Worm (Caenorhabditis elegans) whole organism, late embryonic: Measurements from ENCODE around the gene tag-120.

Experiments used
- C08G9.2 ChIP-seq: sonication (generic microtip); optimal IDR thresholded peaks from 2 replicates; lab custom pipeline; 2016; ENCODE audit warnings: mild to moderate bottlenecking, missing genetic modification characterization, moderate library complexity, missing compliant biosample characterization
- C38D4.7 ChIP-seq: fragments of 200-800 bp; sonication (Bioruptor generic); optimal IDR thresholded peaks from 2 replicates; lab custom pipeline; 2018; ENCODE audit warnings: mild to moderate bottlenecking, missing genetic modification characterization, moderate library complexity, missing compliant biosample characterization
- K09A11.1 ChIP-seq: sonication (generic microtip); optimal IDR thresholded peaks from 2 replicates; lab custom pipeline; 2017; ENCODE audit warnings: antibody characterized with exemption, mild to moderate bottlenecking, missing genetic modification characterization, missing compliant biosample characterization; ENCODE audit not compliant: insufficient read depth
- T23F11.4 ChIP-seq: fragments of 200-800 bp; sonication (Bioruptor generic); optimal IDR thresholded peaks from 2 replicates; lab custom pipeline; 2018; ENCODE audit warnings: mild to moderate bottlenecking, missing genetic modification characterization, missing compliant biosample characterization
- Y22D7AL.16 ChIP-seq: sonication (generic microtip); optimal IDR thresholded peaks from 2 replicates; lab custom pipeline; 2016; ENCODE audit warnings: missing genetic modification characterization, missing compliant biosample characterization
- ahr-1 ChIP-seq: sonication (generic microtip); optimal IDR thresholded peaks from 2 replicates; lab custom pipeline; 2016; ENCODE audit warnings: missing genetic modification characterization, missing compliant biosample characterization
- ama-1 ChIP-seq: fragments of 150-350 bp; optimal IDR thresholded peaks from 2 replicates; lab custom pipeline; 2014
- ceh-19 ChIP-seq: fragments of 200-800 bp; sonication (Bioruptor generic); optimal IDR thresholded peaks from 2 replicates; lab custom pipeline; 2018; ENCODE audit warnings: mild to moderate bottlenecking, missing genetic modification characterization, missing compliant biosample characterization
- ceh-22 ChIP-seq: sonication (generic microtip); optimal IDR thresholded peaks from 2 replicates; lab custom pipeline; 2017; ENCODE audit warnings: missing biosample characterization, missing genetic modification characterization
- ceh-24 ChIP-seq: sonication (generic microtip); optimal IDR thresholded peaks from 2 replicates; lab custom pipeline; 2016; ENCODE audit warnings: mild to moderate bottlenecking, missing genetic modification characterization, missing compliant biosample characterization
- ceh-30 ChIP-seq: fragments of 150-350 bp; optimal IDR thresholded peaks from 2 replicates; lab custom pipeline; 2014; ENCODE audit warnings: missing biosample characterization, missing genetic modification characterization
- ceh-45 ChIP-seq: fragments of 200-800 bp; sonication (Bioruptor generic); IDR thresholded peaks from 2 replicates; pipeline ENCODE4 v1.3.6; 2022; ENCODE audit warnings: missing genetic modification reagents, missing genetic modification characterization, missing compliant biosample characterization
- ceh-48 ChIP-seq: sonication (generic microtip); optimal IDR thresholded peaks from 2 replicates; lab custom pipeline; 2016; ENCODE audit warnings: missing genetic modification characterization, inconsistent platforms, missing compliant biosample characterization
- ceh-6 ChIP-seq: fragments of 200-800 bp; sonication (Bioruptor generic); optimal IDR thresholded peaks from 2 replicates; lab custom pipeline; 2018; ENCODE audit warnings: mild to moderate bottlenecking, missing genetic modification characterization, missing compliant biosample characterization
- ceh-9 ChIP-seq: sonication (generic microtip); optimal IDR thresholded peaks from 2 replicates; lab custom pipeline; 2016; ENCODE audit warnings: mild to moderate bottlenecking, missing genetic modification characterization, inconsistent platforms, missing compliant biosample characterization
- dmd-4 ChIP-seq: sonication (generic microtip); optimal IDR thresholded peaks from 2 replicates; lab custom pipeline; 2016; ENCODE audit warnings: borderline replicate concordance, missing genetic modification characterization, missing compliant biosample characterization
- elt-2 ChIP-seq: sonication (generic microtip); optimal IDR thresholded peaks from 2 replicates; lab custom pipeline; 2016; ENCODE audit warnings: missing genetic modification reagents, missing genetic modification characterization, missing compliant biosample characterization
- elt-4 ChIP-seq: sonication (generic microtip); optimal IDR thresholded peaks from 2 replicates; lab custom pipeline; 2016; ENCODE audit warnings: missing genetic modification characterization, missing compliant biosample characterization
- ets-4 ChIP-seq: sonication (generic microtip); optimal IDR thresholded peaks from 2 replicates; lab custom pipeline; 2016; ENCODE audit warnings: missing genetic modification characterization, missing compliant biosample characterization
- eyg-1 ChIP-seq: sonication (generic microtip); optimal IDR thresholded peaks from 2 replicates; lab custom pipeline; 2016; ENCODE audit warnings: missing genotype, missing genetic modification characterization, missing compliant biosample characterization
- fax-1 ChIP-seq: sonication (generic microtip); optimal IDR thresholded peaks from 2 replicates; lab custom pipeline; 2016; ENCODE audit warnings: missing genotype, missing genetic modification characterization, missing compliant biosample characterization
- fkh-6 ChIP-seq: sonication (generic microtip); optimal IDR thresholded peaks from 2 replicates; lab custom pipeline; 2016; ENCODE audit warnings: missing genetic modification characterization, missing compliant biosample characterization
- hlh-13 ChIP-seq: fragments of 200-800 bp; sonication (Bioruptor generic); optimal IDR thresholded peaks from 2 replicates; lab custom pipeline; 2018; ENCODE audit warnings: mild to moderate bottlenecking, missing genetic modification characterization, missing compliant biosample characterization
- hlh-30 ChIP-seq: sonication (generic microtip); optimal IDR thresholded peaks from 2 replicates; lab custom pipeline; 2017; ENCODE audit warnings: antibody characterized with exemption, missing genetic modification characterization, missing compliant biosample characterization; ENCODE audit not compliant: insufficient read depth
- hlh-6 ChIP-seq: sonication (generic microtip); optimal IDR thresholded peaks from 2 replicates; lab custom pipeline; 2016; ENCODE audit warnings: missing genotype, missing genetic modification characterization, missing compliant biosample characterization
- lin-11 ChIP-seq: fragments of 200-800 bp; sonication (Bioruptor generic); optimal IDR thresholded peaks from 2 replicates; lab custom pipeline; 2018; ENCODE audit warnings: mild to moderate bottlenecking, missing genetic modification characterization, missing compliant biosample characterization
- madf-2 ChIP-seq: sonication (generic microtip); optimal IDR thresholded peaks from 2 replicates; lab custom pipeline; 2017; ENCODE audit warnings: missing genetic modification characterization, missing compliant biosample characterization
- mec-3 ChIP-seq: sonication (generic microtip); optimal IDR thresholded peaks from 2 replicates; lab custom pipeline; 2016; ENCODE audit warnings: borderline replicate concordance, missing genetic modification characterization, missing compliant biosample characterization
- nhr-11 ChIP-seq: fragments of 150-350 bp; optimal IDR thresholded peaks from 2 replicates; lab custom pipeline; 2014; ENCODE audit warnings: missing biosample characterization, missing genetic modification characterization
- nhr-232 ChIP-seq: sonication (generic microtip); optimal IDR thresholded peaks from 2 replicates; lab custom pipeline; 2016; ENCODE audit warnings: missing genetic modification characterization, missing compliant biosample characterization
- npax-4 ChIP-seq: sonication (generic microtip); optimal IDR thresholded peaks from 2 replicates; lab custom pipeline; 2016; ENCODE audit warnings: missing genetic modification characterization, missing compliant biosample characterization
- pag-3 ChIP-seq: sonication (generic microtip); optimal IDR thresholded peaks from 2 replicates; lab custom pipeline; 2016; ENCODE audit warnings: missing compliant biosample characterization, missing genetic modification characterization, borderline replicate concordance
- pax-1 ChIP-seq: fragments of 150-350 bp; optimal IDR thresholded peaks from 2 replicates; lab custom pipeline; 2014; ENCODE audit warnings: missing biosample characterization, missing genetic modification characterization
- pha-2 ChIP-seq: sonication (generic microtip); optimal IDR thresholded peaks from 2 replicates; lab custom pipeline; 2017; ENCODE audit warnings: mild to moderate bottlenecking, missing genetic modification characterization, missing compliant biosample characterization
- pqm-1 ChIP-seq: sonication (generic microtip); optimal IDR thresholded peaks from 2 replicates; lab custom pipeline; 2016; ENCODE audit warnings: missing genetic modification characterization, missing compliant biosample characterization
- sox-4 ChIP-seq: sonication (generic microtip); optimal IDR thresholded peaks from 2 replicates; lab custom pipeline; 2017; ENCODE audit warnings: mild to moderate bottlenecking, missing genetic modification characterization, inconsistent platforms, missing compliant biosample characterization
- ttx-3 ChIP-seq: sonication (generic microtip); optimal IDR thresholded peaks from 2 replicates; lab custom pipeline; 2016; ENCODE audit warnings: missing genetic modification reagents, missing genetic modification characterization, missing compliant biosample characterization
- unc-3 ChIP-seq, 2 experiments: fragments of 200-800 bp in 1 of 2; sonication (Bioruptor generic) in 1 of 2; sonication (generic microtip) in 1 of 2; conservative IDR thresholded peaks in 1 of 2; optimal IDR thresholded peaks in 1 of 2; 2 replicates each; pipeline versions ENCODE4 v1.3.6 to Lab custom; 2016 to 2022; ENCODE audit warnings: missing compliant biosample characterization in 2 of 2, missing genetic modification characterization in 2 of 2, missing genetic modification reagents in 1 of 2
- unc-42 ChIP-seq: sonication (generic microtip); optimal IDR thresholded peaks from 2 replicates; lab custom pipeline; 2016; ENCODE audit warnings: missing genotype, missing genetic modification characterization, missing compliant biosample characterization
- unc-86 ChIP-seq: sonication (generic microtip); optimal IDR thresholded peaks from 2 replicates; lab custom pipeline; 2016; ENCODE audit warnings: missing genetic modification characterization, missing compliant biosample characterization
- zip-5 ChIP-seq: sonication (generic microtip); optimal IDR thresholded peaks from 2 replicates; lab custom pipeline; 2016; ENCODE audit warnings: missing genetic modification characterization, missing compliant biosample characterization

tag-120 gene

DNA sequence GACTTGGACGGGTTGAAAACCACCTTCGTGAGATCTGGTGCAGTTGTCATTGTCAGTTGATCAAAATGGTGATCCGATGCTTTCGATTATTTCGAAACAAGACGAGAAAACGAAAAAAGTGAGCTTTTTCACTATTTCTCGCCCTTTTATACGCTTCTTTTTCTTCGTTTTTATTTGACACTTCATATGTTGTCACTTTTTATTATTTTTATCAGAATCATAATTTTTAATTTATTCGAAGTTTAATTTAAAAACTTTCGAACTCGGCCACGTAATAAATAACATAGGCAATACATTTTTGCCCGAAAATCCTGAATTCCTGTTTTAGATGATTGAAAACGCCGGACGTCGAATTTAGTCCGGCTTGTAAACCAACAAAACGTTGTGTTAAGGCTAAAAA lies 44.8 kb upstream of the tag-120 start, which contains the start of gene F58E6.5:
Gene F58E6.5, minus strand, starts transcription at position 101 of the 400 bp plus-strand sequence.
- TF ChIP-seq hlh-30 (tag; lab: Kevin White, UChicago), result no peak
- no peak for TF ChIP-seq zip-5 (tag; lab: Kevin White, UChicago)
- no peak for TF ChIP-seq ceh-45
- no peak for TF ChIP-seq ttx-3 (tag; lab: Kevin White, UChicago)
- TF ChIP-seq ceh-48 (tag; lab: Kevin White, UChicago), result no peak
- TF ChIP-seq lin-11, result no peak
- no peak for TF ChIP-seq pag-3 (tag; lab: Kevin White, UChicago)
- TF ChIP-seq unc-3 (GFP tag; conservative IDR thresholded peaks at IDR 0.05; lab: Robert Waterston, UW), result no peak
- TF ChIP-seq unc-3 (tag; optimal IDR thresholded peaks at IDR 0.05; lab: Kevin White, UChicago), result no peak
- TF ChIP-seq unc-86 (tag; lab: Kevin White, UChicago), result no peak
- TF ChIP-seq K09A11.1 (tag; lab: Kevin White, UChicago), result no peak
- no peak for TF ChIP-seq Y22D7AL.16 (tag; lab: Kevin White, UChicago)
- TF ChIP-seq npax-4 (tag; lab: Kevin White, UChicago), result no peak
- no peak for TF ChIP-seq elt-4
- no peak for TF ChIP-seq ceh-30 (tag; lab: Kevin White, UChicago)
- TF ChIP-seq hlh-13 (GFP tag; lab: Kevin White, UChicago), result no peak
- no peak for TF ChIP-seq ceh-9 (tag; lab: Kevin White, UChicago)
- TF ChIP-seq T23F11.4 (GFP tag; lab: Kevin White, UChicago), result no peak
- TF ChIP-seq ceh-22 (tag; lab: Kevin White, UChicago), result no peak
- no peak for TF ChIP-seq ceh-6 (GFP tag; lab: Kevin White, UChicago)
- TF ChIP-seq, all 69 proteins: peak for 0

DNA sequence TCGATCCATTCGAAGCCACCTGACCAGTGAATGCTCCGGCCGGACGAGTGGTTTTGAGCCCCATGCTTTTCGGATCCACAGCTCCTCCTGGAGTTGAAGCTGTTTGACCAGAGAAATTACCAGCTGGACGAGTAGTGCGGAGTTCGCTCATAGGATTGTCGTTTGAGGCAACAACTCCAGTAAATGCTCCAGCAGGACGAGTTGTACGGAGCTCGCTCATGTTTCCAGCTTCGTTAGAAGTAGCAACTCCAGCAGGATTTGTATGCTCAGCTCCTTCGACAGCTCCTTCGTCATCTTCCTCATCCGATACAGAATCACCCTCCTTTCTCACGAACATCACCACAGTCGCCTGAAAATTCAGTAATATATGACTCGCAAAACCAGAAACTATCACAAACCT lies 43.9 kb upstream of the tag-120 start:
- TF ChIP-seq ahr-1 (tag; lab: Kevin White, UChicago) (no peak), nhr-232 (tag; lab: Kevin White, UChicago) (no peak), ets-4 (no peak)
- TF ChIP-seq, all 69 proteins: peak for 0

DNA sequence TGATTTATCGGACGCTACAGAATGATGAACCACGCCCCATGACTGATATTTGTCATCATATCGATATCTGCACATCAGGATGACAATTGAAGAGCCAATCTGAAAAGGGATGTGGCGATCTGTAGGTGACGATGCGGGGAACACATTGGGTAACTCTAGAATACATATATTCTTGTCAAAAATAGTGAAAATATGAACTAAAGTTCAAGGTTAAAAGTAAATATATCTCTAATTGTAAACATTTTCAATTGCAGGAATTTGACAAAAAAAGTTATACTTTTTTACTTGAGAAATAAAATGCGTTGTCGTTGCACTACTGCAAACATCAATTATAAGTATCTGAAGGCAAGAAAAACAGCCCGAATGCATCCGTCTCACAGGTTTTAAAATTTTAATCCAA lies 43.3 kb upstream of the tag-120 start, which contains the start of gene F58E6.6:
Gene F58E6.6, minus strand, starts transcription at position 101 of the 400 bp plus-strand sequence.
- no peak for TF ChIP-seq madf-2 (tag; lab: Kevin White, UChicago)
- TF ChIP-seq fax-1 (tag; lab: Kevin White, UChicago), result no peak
- no peak for TF ChIP-seq sox-4
- TF ChIP-seq pax-1, result no peak
- no peak for TF ChIP-seq nhr-11 (tag; lab: Kevin White, UChicago)
- TF ChIP-seq ama-1 (lab: Kevin White, UChicago), result no peak
- no peak for TF ChIP-seq T23F11.4 (GFP tag; lab: Kevin White, UChicago)
- TF ChIP-seq mec-3 (tag; lab: Kevin White, UChicago), result no peak
- no peak for TF ChIP-seq pha-2 (tag; lab: Kevin White, UChicago)
- no peak for TF ChIP-seq fkh-6 (tag; lab: Kevin White, UChicago)
- no peak for TF ChIP-seq lin-11
- no peak for TF ChIP-seq C08G9.2 (tag; lab: Kevin White, UChicago)
- no peak for TF ChIP-seq pqm-1
- no peak for TF ChIP-seq ceh-24 (tag; lab: Kevin White, UChicago)
- TF ChIP-seq dmd-4, result no peak
- TF ChIP-seq hlh-6 (tag; lab: Kevin White, UChicago), result no peak

DNA sequence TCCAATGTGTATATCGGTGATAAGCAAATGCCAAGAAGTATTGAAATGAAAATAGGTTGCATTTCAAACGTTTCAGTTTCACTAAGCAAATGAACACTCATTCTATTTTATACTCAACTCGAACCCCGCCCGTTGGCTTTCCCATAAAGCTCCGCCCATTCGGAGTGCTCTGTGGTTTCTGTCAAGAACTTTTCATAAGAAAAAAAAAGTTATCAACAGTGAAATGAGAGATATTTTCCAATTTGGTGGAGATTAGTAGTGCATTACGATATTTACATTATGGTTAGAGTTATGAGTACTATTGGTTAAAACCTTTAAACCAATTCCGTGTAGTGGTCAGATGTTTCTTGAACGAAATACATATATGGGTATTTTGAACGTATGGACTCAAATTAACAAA lies 40.7 kb upstream of the tag-120 start, which contains the start of gene F58E6.4:
Gene F58E6.4, minus strand, starts transcription at position 101 of the 400 bp plus-strand sequence.
- no peak for TF ChIP-seq elt-2 (tag; lab: Kevin White, UChicago)
- TF ChIP-seq C38D4.7, result no peak
- no peak for TF ChIP-seq unc-86 (tag; lab: Kevin White, UChicago)
- TF ChIP-seq T23F11.4 (GFP tag; lab: Kevin White, UChicago), result no peak
- no peak for TF ChIP-seq ceh-19
- TF ChIP-seq unc-42 (tag; lab: Kevin White, UChicago), result no peak
- no peak for TF ChIP-seq zip-5 (tag; lab: Kevin White, UChicago)
- no peak for TF ChIP-seq eyg-1 (tag; lab: Kevin White, UChicago)
